Fruit fly (Drosophila melanogaster) whole organism, embryonic: ENCODE results near the gene CG7879.

Source experiments
- CG10274 ChIP-seq: fragments of 200-800 bp; sonication (Bioruptor generic); optimal IDR thresholded peaks from 3 replicates; lab custom pipeline; 2017; ENCODE audit warnings: missing biosample characterization, mild to moderate bottlenecking, missing genetic modification characterization
- CG10462 ChIP-seq: fragments of 200-800 bp; sonication (Bioruptor generic); optimal IDR thresholded peaks from 2 replicates; lab custom pipeline; 2016; ENCODE audit warnings: missing biosample characterization, missing genetic modification characterization
- CG10543 ChIP-seq: fragments of 200-800 bp; sonication (Bioruptor generic); optimal IDR thresholded peaks from 3 replicates; lab custom pipeline; 2017; ENCODE audit warnings: missing biosample characterization, mild to moderate bottlenecking, missing genetic modification characterization, moderate library complexity
- CG12744 ChIP-seq: fragments of 200-800 bp; sonication (Bioruptor generic); optimal IDR thresholded peaks from 2 replicates; lab custom pipeline; 2016; ENCODE audit warnings: missing biosample characterization, missing genetic modification characterization
- CG12769 ChIP-seq: fragments of 200-800 bp; sonication (Bioruptor generic); optimal IDR thresholded peaks from 2 replicates; lab custom pipeline; 2019; ENCODE audit warnings: missing biosample characterization, mild to moderate bottlenecking, missing genetic modification characterization, moderate library complexity
- CG14014 ChIP-seq: fragments of 200-800 bp; sonication (Bioruptor generic); IDR thresholded peaks from 2 replicates; pipeline ENCODE4 v1.3.6; 2022; ENCODE audit warnings: missing biosample characterization, missing genetic modification characterization
- CG14441 ChIP-seq: fragments of 200-800 bp; sonication (Bioruptor generic); IDR thresholded peaks from 2 replicates; pipeline ENCODE4 v1.3.6; 2022; ENCODE audit warnings: missing biosample characterization, missing genetic modification characterization
- CG17568 ChIP-seq: fragments of 200-800 bp; sonication (Bioruptor generic); optimal IDR thresholded peaks from 2 replicates; lab custom pipeline; 2018; ENCODE audit warnings: missing biosample characterization, mild to moderate bottlenecking, missing genetic modification characterization, moderate library complexity
- CG3163 ChIP-seq: fragments of 200-800 bp; sonication (Bioruptor generic); optimal IDR thresholded peaks from 3 replicates; lab custom pipeline; 2016; ENCODE audit warnings: missing biosample characterization, missing genetic modification characterization
- CG3847 ChIP-seq: fragments of 200-800 bp; sonication (Bioruptor generic); IDR thresholded peaks from 2 replicates; pipeline ENCODE4 v1.3.6; 2022; ENCODE audit warnings: missing biosample characterization, missing genetic modification characterization
- CG8765 ChIP-seq: fragments of 200-800 bp; sonication (Bioruptor generic); IDR thresholded peaks from 2 replicates; pipeline ENCODE4 v1.3.6; 2022; ENCODE audit warnings: missing biosample characterization, missing genetic modification characterization
- CG9876 ChIP-seq: fragments of 200-800 bp; sonication (Bioruptor generic); optimal IDR thresholded peaks from 2 replicates; lab custom pipeline; 2016; ENCODE audit warnings: missing biosample characterization, missing genetic modification characterization
- CHES-1-like ChIP-seq: fragments of 200-800 bp; sonication (Bioruptor generic); optimal IDR thresholded peaks from 2 replicates; lab custom pipeline; 2016; ENCODE audit warnings: missing biosample characterization, missing genetic modification characterization
- CkIIα-i1 ChIP-seq: fragments of 200-800 bp; sonication (Bioruptor generic); IDR thresholded peaks from 2 replicates; pipeline ENCODE4 v1.3.6; 2022; ENCODE audit warnings: missing biosample characterization, missing genetic modification characterization
- CoRest ChIP-seq: fragments of 200-800 bp; sonication (Bioruptor generic); optimal IDR thresholded peaks from 3 replicates; lab custom pipeline; 2018; ENCODE audit warnings: missing biosample characterization, mild to moderate bottlenecking, missing genetic modification characterization, moderate library complexity
- Dad ChIP-seq: fragments of 200-800 bp; sonication (Bioruptor generic); optimal IDR thresholded peaks from 3 replicates; lab custom pipeline; 2016; ENCODE audit warnings: missing biosample characterization, missing genetic modification characterization
- Ets65A ChIP-seq: fragments of 200-800 bp; sonication (Bioruptor generic); peaks from one replicate; lab custom pipeline; 2016; ENCODE audit warnings: missing biosample characterization, missing genetic modification characterization
- Meics ChIP-seq: fragments of 200-800 bp; sonication (Bioruptor generic); optimal IDR thresholded peaks from 2 replicates; lab custom pipeline; 2017; ENCODE audit warnings: missing biosample characterization, mild to moderate bottlenecking, missing genetic modification characterization
- Opbp ChIP-seq: fragments of 200-800 bp; sonication (Bioruptor generic); IDR thresholded peaks from 3 replicates; pipeline ENCODE4 v1.3.6; 2022; ENCODE audit warnings: missing biosample characterization, missing genetic modification characterization; ENCODE audit not compliant: partially characterized antibody
- Spps ChIP-seq: fragments of 200-800 bp; sonication (Bioruptor generic); optimal IDR thresholded peaks from 2 replicates; lab custom pipeline; 2018; ENCODE audit warnings: missing biosample characterization, mild to moderate bottlenecking, missing genetic modification characterization
- YL-1 ChIP-seq: fragments of 200-800 bp; sonication (Bioruptor generic); optimal IDR thresholded peaks from 3 replicates; lab custom pipeline; 2017; ENCODE audit warnings: missing biosample characterization, mild to moderate bottlenecking, missing genetic modification characterization
- chinmo ChIP-seq: fragments of 200-800 bp; sonication (Bioruptor generic); IDR thresholded peaks from 4 replicates; pipeline ENCODE4 v1.3.6; 2022; ENCODE audit warnings: missing biosample characterization, missing genetic modification characterization; ENCODE audit not compliant: partially characterized antibody
- ci ChIP-seq: fragments of 200-800 bp; sonication (Bioruptor generic); IDR thresholded peaks from 3 replicates; pipeline ENCODE4 v1.3.6; 2022; ENCODE audit warnings: missing biosample characterization, missing genetic modification characterization
- crol ChIP-seq: fragments of 200-800 bp; sonication (Bioruptor generic); IDR thresholded peaks from 2 replicates; pipeline ENCODE4 v1.3.6; 2022; ENCODE audit warnings: missing biosample characterization, missing genetic modification characterization
- emc ChIP-seq: fragments of 200-800 bp; sonication (Bioruptor generic); optimal IDR thresholded peaks from 2 replicates; lab custom pipeline; 2016; ENCODE audit warnings: missing biosample characterization, missing genetic modification characterization
- eve ChIP-seq, 2 experiments: fragments of >200 bp; optimal IDR thresholded peaks; 2 replicates each; lab custom pipeline; 2017; ENCODE audit warnings: missing biosample characterization in 2 of 2, missing genetic modification characterization in 2 of 2
- fd102C ChIP-seq: fragments of 200-800 bp; sonication (Bioruptor generic); optimal IDR thresholded peaks from 2 replicates; lab custom pipeline; 2018; ENCODE audit warnings: missing biosample characterization, mild to moderate bottlenecking, missing genetic modification characterization, moderate library complexity
- gfzf ChIP-seq: fragments of 200-800 bp; sonication (Bioruptor generic); optimal IDR thresholded peaks from 2 replicates; lab custom pipeline; 2016; ENCODE audit warnings: missing biosample characterization, mild to moderate bottlenecking, missing genetic modification characterization, moderate library complexity
- her ChIP-seq: fragments of 200-800 bp; sonication (Bioruptor generic); optimal IDR thresholded peaks from 2 replicates; lab custom pipeline; 2016; ENCODE audit warnings: missing biosample characterization, missing genetic modification characterization
- hkb ChIP-seq, 2 experiments: fragments of 200-800 bp in 1 of 2; fragments of >200 bp in 1 of 2; sonication (Bioruptor generic) in 1 of 2; IDR thresholded peaks in 1 of 2; optimal IDR thresholded peaks in 1 of 2; 2 replicates each; pipeline versions ENCODE4 v1.3.6 to Lab custom; 2017 to 2022; ENCODE audit warnings: missing biosample characterization in 1 of 2, missing genetic modification characterization in 1 of 2
- knrl ChIP-seq: fragments of 200-800 bp; sonication (Bioruptor generic); IDR thresholded peaks from 3 replicates; pipeline ENCODE4 v1.3.6; 2022; ENCODE audit warnings: missing biosample characterization, missing genetic modification characterization; ENCODE audit not compliant: partially characterized antibody
- lab ChIP-seq: fragments of 200-800 bp; sonication (Bioruptor generic); optimal IDR thresholded peaks from 3 replicates; lab custom pipeline; 2017; ENCODE audit warnings: missing biosample characterization, missing genetic modification characterization, mild to moderate bottlenecking, moderate library complexity, missing genetic modification reagents
- scrt ChIP-seq: fragments of 200-800 bp; sonication (Bioruptor generic); optimal IDR thresholded peaks from 2 replicates; lab custom pipeline; 2018; ENCODE audit warnings: missing biosample characterization, mild to moderate bottlenecking, missing genetic modification characterization, moderate library complexity
- sd ChIP-seq: fragments of 200-800 bp; sonication (Bioruptor generic); optimal IDR thresholded peaks from 3 replicates; lab custom pipeline; 2018; ENCODE audit warnings: missing biosample characterization, mild to moderate bottlenecking, missing genetic modification characterization, moderate library complexity
- sr ChIP-seq: fragments of 200-800 bp; sonication (Bioruptor generic); IDR thresholded peaks from 3 replicates; pipeline ENCODE4 v1.3.6; 2022; ENCODE audit warnings: missing biosample characterization, missing genetic modification characterization
- ssp ChIP-seq: fragments of 200-800 bp; sonication (Bioruptor generic); IDR thresholded peaks from 2 replicates; pipeline ENCODE4 v1.3.6; 2022; ENCODE audit warnings: missing biosample characterization, missing genetic modification characterization
- tup ChIP-seq: fragments of 200-800 bp; sonication (Bioruptor generic); optimal IDR thresholded peaks from 2 replicates; lab custom pipeline; 2016; ENCODE audit warnings: missing biosample characterization, mild to moderate bottlenecking, missing genetic modification characterization, moderate library complexity
- vfl ChIP-seq: fragments of 200-800 bp; sonication (Bioruptor generic); optimal IDR thresholded peaks from 2 replicates; lab custom pipeline; 2016; ENCODE audit warnings: missing biosample characterization, missing genetic modification characterization
- yki ChIP-seq: fragments of >200 bp; optimal IDR thresholded peaks from 3 replicates; lab custom pipeline; 2018
- z ChIP-seq: fragments of 200-800 bp; sonication (Bioruptor generic); IDR thresholded peaks from 3 replicates; pipeline ENCODE4 v1.3.6; 2022; ENCODE audit warnings: missing biosample characterization, missing genetic modification characterization

The CG7879 gene

DNA sequence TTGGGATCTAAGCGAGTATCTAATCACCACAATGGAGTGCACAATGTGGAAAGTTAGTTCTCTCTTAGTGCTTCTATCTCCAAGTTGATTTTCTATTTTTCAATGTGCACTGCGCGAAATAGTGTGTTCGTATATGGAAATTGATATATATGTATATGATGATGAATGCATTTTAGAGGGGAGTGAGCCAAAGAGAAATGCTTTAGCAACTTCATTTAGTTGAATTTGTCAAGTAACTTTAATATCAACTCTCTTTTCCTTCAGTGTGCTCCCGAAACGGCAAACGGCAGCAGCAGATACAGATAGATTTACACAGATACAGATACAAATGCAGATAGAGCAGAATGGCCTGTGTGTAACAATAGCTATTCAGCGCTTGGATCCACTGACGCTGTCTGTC is 15.6 kb upstream of the CG7879 start (continued):
- TF ChIP-seq CG3163 (no peak), her (GFP tag; lab: Kevin White, UChicago) (peak; percentile 11), fd102C (GFP tag; lab: Kevin White, UChicago) (no peak), gfzf (no peak)
- TF ChIP-seq, all 482 proteins: peak for 231

DNA sequence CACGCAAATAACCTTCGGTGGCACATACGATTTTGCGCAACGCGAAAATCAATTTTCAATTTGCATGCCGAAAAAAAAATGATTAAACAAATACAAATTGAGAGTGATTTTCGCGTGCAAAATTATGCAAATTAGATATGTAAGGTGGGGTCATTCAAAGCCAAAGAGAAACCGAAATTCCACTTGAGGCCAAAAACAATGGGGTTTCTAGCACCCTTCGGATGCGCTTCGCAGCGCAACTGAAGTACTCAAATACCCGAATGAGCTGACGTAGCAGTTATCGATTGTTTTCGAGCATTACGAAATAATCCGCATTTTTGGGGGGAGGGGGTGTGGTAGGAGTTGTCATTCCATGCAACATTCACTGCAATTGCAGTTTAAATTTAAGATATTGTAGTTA is 12.4 kb upstream of the CG7879 start:
- TF ChIP-seq CG14441 (GFP tag; lab: Robert Waterston, UW) (no peak), z (no peak), Ets65A (GFP tag; lab: Kevin White, UChicago) (peak; percentile 9), hkb (optimal IDR thresholded peaks at IDR 0.05; lab: Kevin White, UChicago) (no peak), hkb (GFP tag; IDR thresholded peaks at IDR 0.05; lab: Robert Waterston, UW) (no peak), CG17568 (GFP tag; lab: Kevin White, UChicago) (no peak), CG10274 (GFP tag; lab: Kevin White, UChicago) (peak; percentile 90), CkIIα-i1 (no peak), eve (GFP tag; optimal IDR thresholded peaks at IDR 0.05; lab: Kevin White, UChicago) (peak in 1 of 2 experiments; percentile 78), CG14014 (no peak), Spps (tag; lab: Kevin White, UChicago) (no peak), CG3847 (no peak)

DNA sequence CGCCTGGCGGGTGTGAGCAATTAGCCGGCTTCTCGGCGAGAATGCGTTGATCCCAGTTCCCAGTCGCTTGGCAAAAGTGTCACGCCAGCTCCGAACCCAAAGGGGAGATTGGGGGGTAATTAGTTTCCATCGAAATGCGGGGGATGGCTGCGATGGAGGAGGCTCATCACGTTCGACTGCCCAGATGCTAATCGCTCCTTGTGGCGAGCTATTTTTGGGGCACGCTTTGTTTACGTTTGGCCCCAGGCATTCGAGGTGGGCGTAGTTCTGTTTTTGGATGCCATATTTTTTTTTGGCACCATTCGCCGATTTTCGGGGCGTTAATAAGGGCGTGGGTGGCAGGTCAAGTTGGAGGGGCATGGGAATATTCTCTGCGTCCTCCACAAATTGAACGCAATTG is 11.8 kb upstream of the CG7879 start:
- TF ChIP-seq emc (GFP tag; lab: Kevin White, UChicago) (no peak), vfl (GFP tag; lab: Kevin White, UChicago) (no peak), CG12769 (tag; lab: Kevin White, UChicago) (peak; percentile 79), sr (GFP tag; lab: Robert Waterston, UW) (peak; percentile 88), chinmo (0 out of 4 replicates have a peak, but pooled peaks have one; percentile 23), ssp (GFP tag; lab: Robert Waterston, UW) (no peak), YL-1 (GFP tag; lab: Kevin White, UChicago) (no peak), CHES-1-like (no peak), ci (GFP tag; lab: Robert Waterston, UW) (0 out of 3 replicates have a peak, but pooled peaks have one; percentile 9), Dad (GFP tag; lab: Kevin White, UChicago) (no peak), CG8765 (GFP tag; lab: Robert Waterston, UW) (no peak), tup (GFP tag; lab: Kevin White, UChicago) (no peak), sd (peak; percentile 71), CG10462 (GFP tag; lab: Kevin White, UChicago) (no peak), Opbp (GFP tag; lab: Robert Waterston, UW) (no peak), CoRest (tag; lab: Kevin White, UChicago) (no peak), CG10543 (GFP tag; lab: Kevin White, UChicago) (peak; percentile 46), lab (GFP tag; lab: Kevin White, UChicago) (no peak), CG9876 (GFP tag; lab: Kevin White, UChicago) (no peak), crol (GFP tag; lab: Robert Waterston, UW) (peak; percentile 79), knrl (GFP tag; lab: Robert Waterston, UW) (no peak), yki (lab: Kevin White, UChicago) (no peak), Meics (GFP tag; lab: Kevin White, UChicago) (no peak), CG12744 (no peak), scrt (GFP tag; lab: Kevin White, UChicago) (no peak)
